Worm (Caenorhabditis elegans) whole organism, L3 larva: ENCODE measurements around the gene dot-1.3.

ENCODE experiments used
- R02D3.7 ChIP-seq: fragments of 150-350 bp; optimal IDR thresholded peaks from 2 replicates; lab custom pipeline; 2014; ENCODE audit warnings: missing biosample characterization, missing genetic modification characterization
- ceh-82 ChIP-seq: fragments of 150-350 bp; optimal IDR thresholded peaks from 2 replicates; lab custom pipeline; 2014; ENCODE audit warnings: missing biosample characterization, missing genetic modification characterization
- nfya-1 ChIP-seq: sonication (generic microtip); optimal IDR thresholded peaks from 2 replicates; lab custom pipeline; 2017; ENCODE audit warnings: missing genetic modification characterization, mild to moderate bottlenecking, missing compliant biosample characterization, antibody characterized with exemption, moderate library complexity; ENCODE audit not compliant: insufficient read depth

DNA sequence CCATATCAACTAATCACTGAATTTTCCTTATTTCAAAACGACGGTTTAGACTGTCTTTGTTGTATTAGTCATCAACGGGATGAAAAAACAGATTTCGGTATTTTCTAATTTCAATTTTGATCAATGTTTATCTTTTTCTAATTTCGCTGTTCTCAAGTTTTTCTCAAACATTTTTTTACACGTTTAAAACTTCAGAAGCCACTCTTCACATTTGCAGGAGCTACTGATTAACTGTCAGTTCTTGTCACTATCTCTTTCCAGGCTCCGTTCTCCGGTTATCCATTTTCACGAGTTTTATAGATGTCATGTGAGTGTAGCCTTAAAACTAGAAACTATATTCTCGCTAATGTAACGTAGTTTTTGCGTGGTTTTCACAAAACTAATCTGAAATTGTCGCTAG, 12.1 kb downstream of the dot-1.3 start, which contains the start of gene C04B4.4:
- TF ChIP-seq nfya-1 (tag; lab: Kevin White, UChicago): no peak
- TF ChIP-seq R02D3.7 (tag; lab: Kevin White, UChicago): no peak
- no peak for TF ChIP-seq ceh-82
